Fruit fly (Drosophila melanogaster): ENCODE measurements around the gene Acsf2.

Acsf2 gene

dm6 chr2L:5303044-5303904 lies 38.8 kb downstream of the Acsf2 start (continued):
- peak; percentile 10 for TF ChIP-seq unpg (GFP tag; optimal IDR thresholded peaks at IDR 0.05)
- TF ChIP-seq HHEX (GFP tag; optimal IDR thresholded peaks at IDR 0.05): peak; percentile 35
- TF ChIP-seq Blimp-1 (GFP tag; optimal IDR thresholded peaks at IDR 0.05): peak; percentile 23
- TF ChIP-seq Ets97D (GFP tag; optimal IDR thresholded peaks at IDR 0.05): no peak
- peak; percentile 45; the same call in 1 of the 2 replicates for TF ChIP-seq Awh (GFP tag; IDR thresholded peaks at IDR 0.05)
- TF ChIP-seq lola (GFP tag; optimal IDR thresholded peaks at IDR 0.05): peak in 1 of 3 experiments; percentile 5

dm6 chr2L:5302692-5303043 lies 39.4 kb downstream of the Acsf2 start:
- 0 out of 3 replicates have a peak, but pooled peaks have one; percentile 17 for TF ChIP-seq zfh1 (GFP tag; IDR thresholded peaks at IDR 0.05)
- TF ChIP-seq Sox102F (GFP tag; optimal IDR thresholded peaks at IDR 0.05): no peak

- TF ChIP-seq pho (GFP tag; optimal IDR thresholded peaks at IDR 0.05) (no peak), sens (GFP tag) (peak; percentile 72), chm (GFP tag; IDR thresholded peaks at IDR 0.05) (no peak), slbo (GFP tag; IDR thresholded peaks at IDR 0.05) (no peak), D19B (GFP tag; optimal IDR thresholded peaks at IDR 0.05) (no peak), usp (GFP tag; optimal IDR thresholded peaks at IDR 0.05) (no peak), BEAF-32 (GFP tag; optimal IDR thresholded peaks at IDR 0.05) (no peak), trem (tag; optimal IDR thresholded peaks at IDR 0.05) (no peak), bsh (GFP tag; optimal IDR thresholded peaks at IDR 0.05) (peak in 1 of 2 experiments; percentile 3), CG12219 (GFP tag; optimal IDR thresholded peaks at IDR 0.05) (no peak), gem (tag; optimal IDR thresholded peaks at IDR 0.05) (peak; percentile 28), Pdp1 (GFP tag; optimal IDR thresholded peaks at IDR 0.05) (peak in 1 of 2 experiments; percentile 64), CG1792 (GFP tag; optimal IDR thresholded peaks at IDR 0.05) (no peak), ken (GFP tag; IDR thresholded peaks at IDR 0.05) (0 out of 3 replicates have a peak, but pooled peaks have one; percentile 14), Deaf1 (tag; optimal IDR thresholded peaks at IDR 0.05) (no peak), CG10959 (GFP tag; IDR thresholded peaks at IDR 0.05) (no peak), Mes4 (GFP tag; optimal IDR thresholded peaks at IDR 0.05) (no peak), Ptx1 (GFP tag; IDR thresholded peaks at IDR 0.05) (peak; percentile 17; the same call in 1 of the 2 replicates), row (GFP tag; IDR thresholded peaks at IDR 0.05) (peak; percentile 27; the same call in 2 of the 3 replicates), HmgZ (tag; optimal IDR thresholded peaks at IDR 0.05) (no peak), CG12071 (GFP tag; optimal IDR thresholded peaks at IDR 0.05) (no peak), Dp (GFP tag; optimal IDR thresholded peaks at IDR 0.05) (no peak), CG11504 (tag; optimal IDR thresholded peaks at IDR 0.05) (peak; percentile 5), Oli (tag; optimal IDR thresholded peaks at IDR 0.05) (peak; percentile 22), dmrt99B (tag; optimal IDR thresholded peaks at IDR 0.05) (peak; percentile 24), CG1603 (tag; optimal IDR thresholded peaks at IDR 0.05) (no peak), oc (tag; optimal IDR thresholded peaks at IDR 0.05) (no peak), vnd (GFP tag; IDR thresholded peaks at IDR 0.05; ENCODE audit: partially characterized antibody) (no peak), Sox102F (GFP tag; optimal IDR thresholded peaks at IDR 0.05) (peak; percentile 27), Sin3A (optimal IDR thresholded peaks at IDR 0.05) (no peak), E2f1 (GFP tag; IDR thresholded peaks at IDR 0.05) (no peak), sob (GFP tag; IDR thresholded peaks at IDR 0.05) (no peak), org-1 (GFP tag; optimal IDR thresholded peaks at IDR 0.05) (no peak), zen2 (GFP tag; IDR thresholded peaks at IDR 0.05; ENCODE audit: partially characterized antibody) (no peak)
Measured at dm6 chr2L:5302284-5302683, 39.8 kb downstream of the Acsf2 start.

All from whole organism, embryonic.